Worm (Caenorhabditis elegans) whole organism, early embryonic: ENCODE results near the gene frpr-10.

Experiments
- B0310.2 ChIP-seq: sonication (generic microtip); optimal IDR thresholded peaks from 2 replicates; lab custom pipeline; 2016; ENCODE audit warnings: mild to moderate bottlenecking, missing genetic modification characterization, missing compliant biosample characterization
- F13C5.2 ChIP-seq: sonication (generic microtip); optimal IDR thresholded peaks from 2 replicates; lab custom pipeline; 2017; ENCODE audit warnings: mild to moderate bottlenecking, missing genetic modification characterization, inconsistent platforms, missing compliant biosample characterization
- aly-1 ChIP-seq: sonication (generic microtip); optimal IDR thresholded peaks from 2 replicates; lab custom pipeline; 2016; ENCODE audit warnings: missing genetic modification characterization, missing compliant biosample characterization
- ama-1 ChIP-seq: fragments of 150-350 bp; optimal IDR thresholded peaks from 2 replicates; lab custom pipeline; 2014
- ets-7 ChIP-seq: sonication (generic microtip); optimal IDR thresholded peaks from 2 replicates; lab custom pipeline; 2016; ENCODE audit warnings: missing genotype, missing genetic modification characterization, missing compliant biosample characterization
- pes-1 ChIP-seq: fragments of 200-800 bp; sonication (Bioruptor generic); IDR thresholded peaks from 2 replicates; pipeline ENCODE4 v1.3.6; 2022; ENCODE audit warnings: missing genetic modification reagents, missing genetic modification characterization, missing compliant biosample characterization
- scrt-1 ChIP-seq: fragments of 200-800 bp; sonication (Bioruptor generic); IDR thresholded peaks from 2 replicates; pipeline ENCODE4 v1.3.6; 2022; ENCODE audit warnings: missing genetic modification characterization, missing compliant biosample characterization
- sea-1 ChIP-seq: fragments of 200-800 bp; sonication (Bioruptor generic); conservative IDR thresholded peaks from 2 replicates; pipeline ENCODE4 v1.3.6; 2022; ENCODE audit warnings: missing genetic modification characterization, missing compliant biosample characterization
- tra-4 ChIP-seq: sonication (generic microtip); optimal IDR thresholded peaks from 2 replicates; lab custom pipeline; 2017; ENCODE audit warnings: missing genetic modification characterization, missing compliant biosample characterization

DNA sequence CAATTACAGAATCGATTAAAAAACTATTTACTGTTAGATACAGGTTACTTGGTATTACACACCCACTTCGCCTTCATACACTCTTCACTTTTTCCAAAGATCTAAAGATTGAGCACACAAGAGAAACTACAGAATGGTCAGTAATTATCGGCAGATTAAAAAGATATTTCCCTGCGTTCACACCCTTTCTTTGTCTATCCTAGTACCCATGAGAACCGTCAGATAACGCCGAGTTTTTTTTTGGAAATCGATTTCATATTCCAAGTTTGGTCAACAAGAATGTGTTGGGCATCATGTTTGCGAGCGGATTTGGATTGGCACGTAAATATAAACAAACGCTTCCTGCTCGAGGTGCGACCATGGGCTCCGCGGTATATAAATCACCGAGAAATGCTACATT, 56.2 kb downstream of the frpr-10 start, which contains the start of gene C26B2.8:
- no peak for TF ChIP-seq F13C5.2
- TF ChIP-seq ets-7 (tag; lab: Kevin White, UChicago) = no peak
- TF ChIP-seq tra-4 (tag; lab: Kevin White, UChicago) = no peak
- no peak for TF ChIP-seq B0310.2 (tag; lab: Kevin White, UChicago)
- no peak for TF ChIP-seq ama-1 (lab: Kevin White, UChicago)
- TF ChIP-seq pes-1 (GFP tag; lab: Robert Waterston, UW) = no peak
- TF ChIP-seq aly-1 = no peak
- TF ChIP-seq scrt-1 (GFP tag; lab: Robert Waterston, UW) = no peak
- TF ChIP-seq sea-1 = no peak
